Worm (Caenorhabditis elegans) whole organism, L1 larva: ENCODE measurements around the gene K08D8.1.
"Not testable (repeated sequence)": the region's sequence is repeated elsewhere in the genome, so short reads cannot be mapped to it uniquely, and the experiment has no call there.

ENCODE experiments used
- C04F5.9 ChIP-seq: sonication (generic microtip); optimal IDR thresholded peaks from 2 replicates; lab custom pipeline; 2016; ENCODE audit warnings: missing genetic modification characterization, missing compliant biosample characterization
- C16A3.4 ChIP-seq: fragments of 150-350 bp; optimal IDR thresholded peaks from 2 replicates; lab custom pipeline; 2014; ENCODE audit warnings: missing biosample characterization, missing genetic modification characterization
- F16B12.6 ChIP-seq: fragments of 150-350 bp; optimal IDR thresholded peaks from 2 replicates; lab custom pipeline; 2014; ENCODE audit warnings: missing biosample characterization, missing genetic modification characterization
- aly-2 ChIP-seq: fragments of 150-350 bp; optimal IDR thresholded peaks from 2 replicates; lab custom pipeline; 2014; ENCODE audit warnings: missing biosample characterization, missing genetic modification characterization
- blmp-1 ChIP-seq: fragments of 150-350 bp; optimal IDR thresholded peaks from 2 replicates; lab custom pipeline; 2014; ENCODE audit warnings: missing biosample characterization, missing genetic modification characterization
- egl-27 ChIP-seq, 2 experiments: fragments of 150-350 bp in 1 of 2; sonication (generic microtip); optimal IDR thresholded peaks; 3 replicates each; lab custom pipeline; 2017 to 2018; ENCODE audit warnings: missing biosample characterization in 2 of 2, missing genetic modification characterization in 2 of 2, missing genetic modification reagents in 2 of 2
- elt-3 ChIP-seq, 6 experiments: fragments of 150-350 bp in 1 of 6; sonication (generic microtip); optimal IDR thresholded peaks; 2 replicates each; lab custom pipeline; 2017 to 2018; ENCODE audit warnings: missing biosample characterization in 6 of 6, missing genetic modification characterization in 6 of 6, inconsistent platforms in 1 of 6
- isw-1 ChIP-seq: fragments of 200-800 bp; sonication (Bioruptor generic); IDR thresholded peaks from 2 replicates; pipeline ENCODE4 v1.3.6; 2022; ENCODE audit warnings: missing genetic modification characterization, missing compliant biosample characterization
- lin-13 ChIP-seq: fragments of 150-350 bp; optimal IDR thresholded peaks from 2 replicates; lab custom pipeline; 2014; ENCODE audit warnings: missing biosample characterization, missing genetic modification reagents, missing genetic modification characterization
- lsy-2 ChIP-seq, 2 experiments: fragments of 150-350 bp; optimal IDR thresholded peaks; 2 replicates each; lab custom pipeline; 2014; ENCODE audit warnings: missing biosample characterization in 2 of 2, missing genetic modification characterization in 2 of 2
- nhr-11 ChIP-seq: fragments of 150-350 bp; optimal IDR thresholded peaks from 2 replicates; lab custom pipeline; 2014; ENCODE audit warnings: missing biosample characterization, missing genetic modification characterization
- nhr-77 ChIP-seq: fragments of 150-350 bp; optimal IDR thresholded peaks from 2 replicates; lab custom pipeline; 2014; ENCODE audit warnings: missing biosample characterization, missing genetic modification characterization
- tbx-2 ChIP-seq: sonication (generic microtip); optimal IDR thresholded peaks from 2 replicates; lab custom pipeline; 2016; ENCODE audit warnings: missing genetic modification characterization, missing compliant biosample characterization
- zag-1 ChIP-seq: fragments of 150-350 bp; optimal IDR thresholded peaks from 2 replicates; lab custom pipeline; 2014; ENCODE audit warnings: missing biosample characterization, missing genetic modification characterization

DNA sequence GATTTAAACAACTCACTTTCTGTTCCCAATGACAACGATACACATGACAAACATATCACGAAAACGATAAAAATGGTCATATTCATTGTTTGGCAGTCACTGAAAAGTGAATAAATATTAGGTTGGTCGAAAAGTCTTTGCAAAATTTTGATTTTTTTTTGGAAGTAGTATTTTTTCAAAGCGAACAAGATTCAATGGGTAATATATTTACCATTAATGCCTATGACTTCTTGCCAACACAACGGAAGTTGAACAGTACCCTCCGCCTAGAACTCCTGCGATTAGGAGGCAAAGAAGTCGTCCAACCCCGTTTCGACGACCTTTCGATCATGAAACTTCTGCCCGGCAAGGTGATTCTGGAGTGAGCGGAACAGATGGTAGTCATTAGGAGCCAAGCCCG, 17.0 kb upstream of the K08D8.1 start, which contains the start of gene ZK896.1:
- not testable (repeated sequence) for TF ChIP-seq C04F5.9 (tag; lab: Kevin White, UChicago); lsy-2 (tag; optimal IDR thresholded peaks at IDR 0.05; lab: Kevin White, UChicago); aly-2 (tag; lab: Kevin White, UChicago); lin-13 (GFP tag; lab: Kevin White, UChicago); nhr-77 (tag; lab: Kevin White, UChicago); F16B12.6 (tag; lab: Kevin White, UChicago); egl-27 (tag; optimal IDR thresholded peaks at IDR 0.05; lab: Kevin White, UChicago); isw-1 (GFP tag; lab: Robert Waterston, UW); zag-1 (tag; lab: Kevin White, UChicago); tbx-2 (tag; lab: Kevin White, UChicago); blmp-1 (tag; lab: Kevin White, UChicago); C16A3.4 (tag; lab: Kevin White, UChicago); elt-3 (tag; optimal IDR thresholded peaks at IDR 0.05; lab: Kevin White, UChicago); nhr-11 (tag; lab: Kevin White, UChicago)
